Worm (Caenorhabditis elegans): Measurements from ENCODE around the gene bath-28.

DNA sequence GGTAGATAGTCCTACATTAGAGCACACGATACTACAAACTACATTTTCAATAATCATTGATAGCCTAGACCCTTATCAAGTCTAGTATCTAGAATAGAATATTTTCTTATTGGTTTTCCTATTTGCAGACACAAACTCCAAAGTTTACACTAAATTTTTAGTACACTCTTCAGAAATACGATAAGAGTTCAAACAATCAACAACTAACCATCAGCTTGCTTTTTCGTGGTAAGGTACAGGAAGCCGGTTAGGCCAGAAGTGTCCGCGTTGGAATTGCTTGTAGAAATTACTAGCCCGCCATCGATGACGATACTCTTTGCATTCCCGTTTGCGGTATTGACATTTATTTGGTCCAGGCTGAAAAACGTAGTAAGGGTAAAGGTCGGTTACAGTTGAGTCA, 22.5 kb downstream of the bath-28 start, which contains the start of gene Y46D2A.1:
- no peak for TF ChIP-seq ama-1 (optimal IDR thresholded peaks at IDR 0.05)
- no peak for TF ChIP-seq sea-1 (GFP tag; conservative IDR thresholded peaks at IDR 0.05)
- no peak for TF ChIP-seq ceh-36 (tag; optimal IDR thresholded peaks at IDR 0.05)
- no peak for TF ChIP-seq tbx-11 (GFP tag; IDR thresholded peaks at IDR 0.05)
- TF ChIP-seq F13C5.2 (tag; optimal IDR thresholded peaks at IDR 0.05) = no peak
- no peak for TF ChIP-seq aly-1 (tag; optimal IDR thresholded peaks at IDR 0.05)
- no peak for TF ChIP-seq flt-1 (GFP tag; IDR thresholded peaks at IDR 0.05)
- no peak for TF ChIP-seq hnd-1 (tag; optimal IDR thresholded peaks at IDR 0.05)
- no peak for TF ChIP-seq pes-1 (GFP tag; IDR thresholded peaks at IDR 0.05)
- no peak for TF ChIP-seq ets-7 (tag; optimal IDR thresholded peaks at IDR 0.05)
- no peak for TF ChIP-seq ceh-13 (GFP tag; optimal IDR thresholded peaks at IDR 0.05)
- TF ChIP-seq hmbx-1 (tag; optimal IDR thresholded peaks at IDR 0.05) = no peak
- no peak for TF ChIP-seq tbx-37 (GFP tag; conservative IDR thresholded peaks at IDR 0.05)

Measured in whole organism, early embryonic.